Worm (Caenorhabditis elegans) whole organism, L4 larva: ENCODE results near the gene glb-13.

ENCODE experiments used
- F10B5.3 ChIP-seq: sonication (generic microtip); optimal IDR thresholded peaks from 2 replicates; lab custom pipeline; 2016; ENCODE audit warnings: mild to moderate bottlenecking, missing genetic modification characterization, missing compliant biosample characterization
- F26F4.8 ChIP-seq: fragments of 200-800 bp; sonication (Bioruptor generic); conservative IDR thresholded peaks from 2 replicates; pipeline ENCODE4 v1.3.6; 2022; ENCODE audit warnings: missing genetic modification characterization, missing compliant biosample characterization
- F37D6.2 ChIP-seq: sonication (generic microtip); optimal IDR thresholded peaks from 2 replicates; lab custom pipeline; 2016; ENCODE audit warnings: mild to moderate bottlenecking, missing genetic modification characterization, missing compliant biosample characterization
- F49E8.2 ChIP-seq: sonication (generic microtip); optimal IDR thresholded peaks from 2 replicates; lab custom pipeline; 2016; ENCODE audit warnings: missing compliant biosample characterization, mild to moderate bottlenecking, missing genetic modification characterization, borderline replicate concordance
- R02D3.7 ChIP-seq: fragments of 150-350 bp; sonication (generic microtip); optimal IDR thresholded peaks from 3 replicates; lab custom pipeline; 2014; ENCODE audit warnings: missing biosample characterization, missing genetic modification characterization
- T26A8.4 ChIP-seq: fragments of 200-800 bp; sonication (Bioruptor generic); IDR thresholded peaks from 2 replicates; pipeline ENCODE4 v1.3.6; 2022; ENCODE audit warnings: missing genetic modification characterization, missing compliant biosample characterization
- Y105C5A.15 ChIP-seq: fragments of 200-800 bp; sonication (Bioruptor generic); IDR thresholded peaks from 2 replicates; pipeline ENCODE4 v1.3.6; 2022; ENCODE audit warnings: missing genetic modification characterization, missing compliant biosample characterization
- Y5F2A.4 ChIP-seq: fragments of 200-800 bp; sonication (Bioruptor generic); optimal IDR thresholded peaks from 2 replicates; lab custom pipeline; 2018; ENCODE audit warnings: mild to moderate bottlenecking, missing genetic modification characterization, missing compliant biosample characterization
- Y75B8A.6 ChIP-seq: fragments of 200-800 bp; sonication (Bioruptor generic); IDR thresholded peaks from 2 replicates; pipeline ENCODE4 v1.3.6; 2022; ENCODE audit warnings: missing genetic modification reagents, missing genetic modification characterization, missing compliant biosample characterization
- ZK546.5 ChIP-seq, 2 experiments: sonication (generic microtip); optimal IDR thresholded peaks; 2 replicates each; lab custom pipeline; 2017; ENCODE audit warnings: missing biosample characterization in 2 of 2, missing genetic modification characterization in 2 of 2
- aha-1 ChIP-seq: fragments of 150-350 bp; peaks from one replicate; lab custom pipeline; 2014; ENCODE audit warnings: missing biosample characterization, missing genetic modification characterization
- attf-4 ChIP-seq: sonication (generic microtip); optimal IDR thresholded peaks from 3 replicates; lab custom pipeline; 2017; ENCODE audit warnings: missing biosample characterization, missing genetic modification characterization
- ceh-28 ChIP-seq: fragments of 150-350 bp; optimal IDR thresholded peaks from 2 replicates; lab custom pipeline; 2014; ENCODE audit warnings: missing biosample characterization, missing genetic modification reagents, missing genetic modification characterization
- ceh-44 ChIP-seq: fragments of 200-800 bp; sonication (Bioruptor generic); IDR thresholded peaks from 2 replicates; pipeline ENCODE4 v1.3.6; 2022; ENCODE audit warnings: missing genetic modification reagents, missing genetic modification characterization, missing compliant biosample characterization
- cey-2 ChIP-seq: sonication (generic microtip); optimal IDR thresholded peaks from 3 replicates; lab custom pipeline; 2017; ENCODE audit warnings: missing genetic modification characterization, mild to moderate bottlenecking, missing compliant biosample characterization, antibody characterized with exemption, borderline replicate concordance; ENCODE audit not compliant: insufficient read depth
- ctbp-1 ChIP-seq: fragments of 200-800 bp; sonication (Bioruptor generic); IDR thresholded peaks from 2 replicates; pipeline ENCODE4 v1.3.6; 2022; ENCODE audit warnings: missing genetic modification reagents, missing genetic modification characterization, missing compliant biosample characterization
- daf-12 ChIP-seq: fragments of 150-350 bp; optimal IDR thresholded peaks from 2 replicates; lab custom pipeline; 2014; ENCODE audit warnings: missing biosample characterization, missing genetic modification reagents, missing genetic modification characterization
- daf-16 ChIP-seq, 3 experiments: sonication (generic microtip); optimal IDR thresholded peaks; 2 replicates each; lab custom pipeline; 2016 to 2017; ENCODE audit warnings: missing genetic modification characterization in 3 of 3, missing genetic modification reagents in 3 of 3, mild to moderate bottlenecking in 2 of 3, missing compliant biosample characterization in 2 of 3, missing biosample characterization in 1 of 3, moderate library complexity in 1 of 3
- dmd-6 ChIP-seq: fragments of 200-800 bp; sonication (Bioruptor generic); IDR thresholded peaks from 2 replicates; pipeline ENCODE4 v1.3.6; 2022; ENCODE audit warnings: missing genetic modification reagents, missing genetic modification characterization, missing compliant biosample characterization
- dmd-8 ChIP-seq: fragments of 200-800 bp; sonication (Bioruptor generic); IDR thresholded peaks from 2 replicates; pipeline ENCODE4 v1.3.6; 2022; ENCODE audit warnings: missing genetic modification characterization, missing compliant biosample characterization
- dmd-9 ChIP-seq: fragments of 200-800 bp; sonication (Bioruptor generic); IDR thresholded peaks from 2 replicates; pipeline ENCODE4 v1.3.6; 2022; ENCODE audit warnings: missing genetic modification reagents, missing genetic modification characterization, missing compliant biosample characterization
- dpl-1 ChIP-seq: fragments of 150-350 bp; optimal IDR thresholded peaks from 2 replicates; lab custom pipeline; 2014; ENCODE audit warnings: missing biosample characterization, missing genetic modification reagents, missing genetic modification characterization
- dve-1 ChIP-seq: sonication (generic microtip); optimal IDR thresholded peaks from 2 replicates; lab custom pipeline; 2017; ENCODE audit warnings: antibody characterized with exemption, mild to moderate bottlenecking, missing genetic modification characterization, missing compliant biosample characterization; ENCODE audit not compliant: insufficient read depth
- egl-27 ChIP-seq: sonication (generic microtip); optimal IDR thresholded peaks from 3 replicates; lab custom pipeline; 2017; ENCODE audit warnings: missing biosample characterization, missing genetic modification reagents, missing genetic modification characterization
- egl-43 ChIP-seq: fragments of 200-800 bp; sonication (Bioruptor generic); IDR thresholded peaks from 2 replicates; pipeline ENCODE4 v1.3.6; 2022; ENCODE audit warnings: missing genetic modification reagents, missing genetic modification characterization, missing compliant biosample characterization
- fkh-10 ChIP-seq: fragments of 150-350 bp; optimal IDR thresholded peaks from 2 replicates; lab custom pipeline; 2014; ENCODE audit warnings: missing biosample characterization, missing genetic modification reagents, missing genetic modification characterization
- hlh-11 ChIP-seq: fragments of 200-800 bp; sonication (Bioruptor generic); optimal IDR thresholded peaks from 2 replicates; lab custom pipeline; 2018; ENCODE audit warnings: mild to moderate bottlenecking, missing genetic modification characterization, missing compliant biosample characterization
- lim-7 ChIP-seq: fragments of 200-800 bp; sonication (Bioruptor generic); IDR thresholded peaks from 2 replicates; pipeline ENCODE4 v1.3.6; 2022; ENCODE audit warnings: missing genetic modification characterization, missing compliant biosample characterization
- lin-1 ChIP-seq: fragments of 200-800 bp; sonication (Bioruptor generic); IDR thresholded peaks from 2 replicates; pipeline ENCODE4 v1.3.6; 2022; ENCODE audit warnings: missing genetic modification reagents, missing genetic modification characterization, missing compliant biosample characterization
- lin-13 ChIP-seq: fragments of 150-350 bp; optimal IDR thresholded peaks from 2 replicates; lab custom pipeline; 2014; ENCODE audit warnings: missing biosample characterization, missing genetic modification reagents, missing genetic modification characterization
- lin-29 ChIP-seq: fragments of 200-800 bp; sonication (Bioruptor generic); IDR thresholded peaks from 2 replicates; pipeline ENCODE4 v1.3.6; 2022; ENCODE audit warnings: missing genetic modification reagents, missing genetic modification characterization, missing compliant biosample characterization
- lin-38 ChIP-seq: fragments of 200-800 bp; sonication (Bioruptor generic); IDR thresholded peaks from 2 replicates; pipeline ENCODE4 v1.3.6; 2022; ENCODE audit warnings: missing genetic modification reagents, missing genetic modification characterization, missing compliant biosample characterization
- madf-9 ChIP-seq: fragments of 200-800 bp; sonication (Bioruptor generic); conservative IDR thresholded peaks from 2 replicates; pipeline ENCODE4 v1.3.6; 2022; ENCODE audit warnings: missing genetic modification reagents, missing genetic modification characterization, missing compliant biosample characterization
- mep-1 ChIP-seq: fragments of 150-350 bp; sonication (generic microtip); optimal IDR thresholded peaks from 3 replicates; lab custom pipeline; 2014; ENCODE audit warnings: missing biosample characterization, missing genetic modification characterization
- nhr-11 ChIP-seq: fragments of 150-350 bp; optimal IDR thresholded peaks from 2 replicates; lab custom pipeline; 2014; ENCODE audit warnings: missing biosample characterization, missing genetic modification characterization
- nhr-41 ChIP-seq: fragments of 200-800 bp; sonication (Bioruptor generic); IDR thresholded peaks from 2 replicates; pipeline ENCODE4 v1.3.6; 2022; ENCODE audit warnings: missing genetic modification reagents, missing genetic modification characterization, missing compliant biosample characterization
- nhr-6 ChIP-seq: fragments of 150-350 bp; optimal IDR thresholded peaks from 2 replicates; lab custom pipeline; 2014; ENCODE audit warnings: missing biosample characterization, missing genetic modification characterization
- nhr-76 ChIP-seq: fragments of 150-350 bp; optimal IDR thresholded peaks from 2 replicates; lab custom pipeline; 2014; ENCODE audit warnings: missing biosample characterization, missing genetic modification characterization
- nhr-77 ChIP-seq: fragments of 150-350 bp; optimal IDR thresholded peaks from 2 replicates; lab custom pipeline; 2014; ENCODE audit warnings: missing biosample characterization, missing genetic modification characterization
- pha-4 ChIP-seq, 2 experiments: fragments of 150-350 bp in 1 of 2; fragments of 200-800 bp in 1 of 2; sonication (Bioruptor generic) in 1 of 2; IDR thresholded peaks in 1 of 2; optimal IDR thresholded peaks in 1 of 2; 2 replicates each; pipeline versions ENCODE4 v1.3.6 to Lab custom; 2014 to 2022; ENCODE audit warnings: missing genetic modification characterization in 2 of 2, missing genetic modification reagents in 2 of 2, missing biosample characterization in 1 of 2, missing compliant biosample characterization in 1 of 2
- php-3 ChIP-seq: fragments of 200-800 bp; sonication (Bioruptor generic); IDR thresholded peaks from 2 replicates; pipeline ENCODE4 v1.3.6; 2022; ENCODE audit warnings: missing genetic modification reagents, missing genetic modification characterization, missing compliant biosample characterization
- pqm-1 ChIP-seq: sonication (generic microtip); optimal IDR thresholded peaks from 2 replicates; lab custom pipeline; 2017; ENCODE audit warnings: missing biosample characterization, missing genetic modification characterization
- snpc-1.2 ChIP-seq: fragments of 200-800 bp; sonication (Bioruptor generic); IDR thresholded peaks from 2 replicates; pipeline ENCODE4 v1.3.6; 2022; ENCODE audit warnings: missing genetic modification reagents, missing genetic modification characterization, missing compliant biosample characterization
- spr-1 ChIP-seq: sonication (generic microtip); optimal IDR thresholded peaks from 2 replicates; lab custom pipeline; 2016; ENCODE audit warnings: mild to moderate bottlenecking, missing genetic modification characterization, missing compliant biosample characterization
- tra-1 ChIP-seq: fragments of 200-800 bp; sonication (Bioruptor generic); IDR thresholded peaks from 2 replicates; pipeline ENCODE4 v1.3.6; 2022; ENCODE audit warnings: missing genetic modification reagents, missing genetic modification characterization, missing compliant biosample characterization
- zag-1 ChIP-seq: fragments of 150-350 bp; optimal IDR thresholded peaks from 2 replicates; lab custom pipeline; 2014; ENCODE audit warnings: missing biosample characterization, missing genetic modification characterization
- zip-11 ChIP-seq: fragments of 200-800 bp; sonication (Bioruptor generic); IDR thresholded peaks from 2 replicates; pipeline ENCODE4 v1.3.6; 2022; ENCODE audit warnings: missing genetic modification characterization, missing compliant biosample characterization
- zip-2 ChIP-seq: fragments of 150-350 bp; optimal IDR thresholded peaks from 2 replicates; lab custom pipeline; 2014; ENCODE audit warnings: missing biosample characterization, missing genetic modification characterization
- ztf-11 ChIP-seq: fragments of 150-350 bp; optimal IDR thresholded peaks from 2 replicates; lab custom pipeline; 2014; ENCODE audit warnings: missing biosample characterization, missing genetic modification characterization
- ztf-7 ChIP-seq: fragments of 150-350 bp; optimal IDR thresholded peaks from 2 replicates; lab custom pipeline; 2014; ENCODE audit warnings: missing biosample characterization, missing genetic modification characterization

The glb-13 gene

ce11 chrX:12393786-12394308 lies 15.7 kb upstream of the glb-13 start, which contains the start of gene F17E5.2 (continued):
- TF ChIP-seq lin-29 (GFP tag; lab: Robert Waterston, UW) (no peak), T26A8.4 (no peak; the same call in 1 of the 2 replicates), pqm-1 (tag; lab: Kevin White, UChicago) (peak; percentile 39), egl-43 (GFP tag; lab: Robert Waterston, UW) (no peak), ZK546.5 (tag; optimal IDR thresholded peaks at IDR 0.05; lab: Kevin White, UChicago) (no peak), snpc-1.2 (no peak), lin-13 (GFP tag; lab: Kevin White, UChicago) (peak; percentile 91), mep-1 (tag; lab: Kevin White, UChicago) (peak; percentile 98), F10B5.3 (peak; percentile 63), lin-38 (no peak; the same call in none of the 2 replicates), spr-1 (tag; lab: Kevin White, UChicago) (peak; percentile 84), attf-4 (tag; lab: Kevin White, UChicago) (no peak), zip-2 (peak; percentile 75), dpl-1 (GFP tag; lab: Kevin White, UChicago) (peak; percentile 85), nhr-11 (tag; lab: Kevin White, UChicago) (peak; percentile 97), nhr-6 (tag; lab: Kevin White, UChicago) (peak; percentile 92), fkh-10 (GFP tag; lab: Kevin White, UChicago) (peak; percentile 97), cey-2 (no peak), nhr-76 (tag; lab: Kevin White, UChicago) (no peak), dmd-9 (GFP tag; lab: Robert Waterston, UW) (peak; percentile 62; the same call in 1 of the 2 replicates), tra-1 (GFP tag; lab: Robert Waterston, UW) (peak; percentile 47; the same call in 1 of the 2 replicates), nhr-77 (peak; percentile 94), ztf-11 (tag; lab: Kevin White, UChicago) (no peak), php-3 (GFP tag; lab: Robert Waterston, UW) (peak; percentile 80), madf-9 (GFP tag; lab: Robert Waterston, UW) (peak; percentile 58; the same call in 1 of the 2 replicates), F49E8.2 (tag; lab: Kevin White, UChicago) (no peak), hlh-11 (tag; lab: Kevin White, UChicago) (peak; percentile 97), F26F4.8 (no peak), ztf-7 (peak; percentile 89), zag-1 (tag; lab: Kevin White, UChicago) (no peak), R02D3.7 (tag; lab: Kevin White, UChicago) (no peak), dmd-8 (GFP tag; lab: Robert Waterston, UW) (no peak), nhr-41 (GFP tag; lab: Robert Waterston, UW) (peak; percentile 46; the same call in 1 of the 2 replicates), lim-7 (GFP tag; lab: Robert Waterston, UW) (no peak), daf-12 (tag; lab: Kevin White, UChicago) (no peak), egl-27 (tag; lab: Kevin White, UChicago) (peak; percentile 16), ceh-28 (tag; lab: Kevin White, UChicago) (no peak), daf-16 (GFP tag; optimal IDR thresholded peaks at IDR 0.05; lab: Kevin White, UChicago) (peak; percentile 50 to 93), daf-16 (tag; optimal IDR thresholded peaks at IDR 0.05; lab: Kevin White, UChicago) (peak; percentile 94), Y75B8A.6 (no peak), aha-1 (tag; lab: Kevin White, UChicago) (peak; percentile 53), ceh-44 (GFP tag; lab: Robert Waterston, UW) (no peak), pha-4 (GFP tag; IDR thresholded peaks at IDR 0.05; lab: Robert Waterston, UW) (peak; percentile 76; the same call in 1 of the 2 replicates), pha-4 (tag; optimal IDR thresholded peaks at IDR 0.05; lab: Kevin White, UChicago) (peak; percentile 98), ctbp-1 (GFP tag; lab: Robert Waterston, UW) (peak; percentile 94), zip-11 (no peak), Y105C5A.15 (no peak), F37D6.2 (tag; lab: Kevin White, UChicago) (peak; percentile 89), dmd-6 (GFP tag; lab: Robert Waterston, UW) (peak; percentile 93), dve-1 (tag; lab: Kevin White, UChicago) (peak; percentile 98), Y5F2A.4 (no peak), lin-1 (GFP tag; lab: Robert Waterston, UW) (peak; percentile 75)
